Worm (Caenorhabditis elegans) whole organism, early embryonic: ENCODE measurements around the gene phat-6.

ENCODE experiments used
- B0310.2 ChIP-seq: sonication (generic microtip); optimal IDR thresholded peaks from 2 replicates; lab custom pipeline; 2016; ENCODE audit warnings: mild to moderate bottlenecking, missing genetic modification characterization, missing compliant biosample characterization
- F13C5.2 ChIP-seq: sonication (generic microtip); optimal IDR thresholded peaks from 2 replicates; lab custom pipeline; 2017; ENCODE audit warnings: mild to moderate bottlenecking, missing genetic modification characterization, inconsistent platforms, missing compliant biosample characterization
- aly-1 ChIP-seq: sonication (generic microtip); optimal IDR thresholded peaks from 2 replicates; lab custom pipeline; 2016; ENCODE audit warnings: missing genetic modification characterization, missing compliant biosample characterization
- ama-1 ChIP-seq: fragments of 150-350 bp; optimal IDR thresholded peaks from 2 replicates; lab custom pipeline; 2014
- ceh-13 ChIP-seq: fragments of 200-800 bp; sonication (Bioruptor generic); optimal IDR thresholded peaks from 2 replicates; lab custom pipeline; 2018; ENCODE audit warnings: mild to moderate bottlenecking, missing genetic modification characterization, missing compliant biosample characterization
- ets-7 ChIP-seq: sonication (generic microtip); optimal IDR thresholded peaks from 2 replicates; lab custom pipeline; 2016; ENCODE audit warnings: missing genotype, missing genetic modification characterization, missing compliant biosample characterization
- hmbx-1 ChIP-seq: sonication (generic microtip); optimal IDR thresholded peaks from 2 replicates; lab custom pipeline; 2016; ENCODE audit warnings: mild to moderate bottlenecking, missing genetic modification characterization, missing compliant biosample characterization
- hmg-4 ChIP-seq: fragments of 200-800 bp; sonication (Bioruptor generic); optimal IDR thresholded peaks from 2 replicates; lab custom pipeline; 2018; ENCODE audit warnings: mild to moderate bottlenecking, missing genetic modification characterization, missing compliant biosample characterization
- hnd-1 ChIP-seq: sonication (generic microtip); optimal IDR thresholded peaks from 2 replicates; lab custom pipeline; 2016; ENCODE audit warnings: missing genetic modification characterization, missing compliant biosample characterization
- tbx-11 ChIP-seq: fragments of 200-800 bp; sonication (Bioruptor generic); IDR thresholded peaks from 2 replicates; pipeline ENCODE4 v1.3.6; 2022; ENCODE audit warnings: missing genetic modification characterization, missing compliant biosample characterization
- tbx-37 ChIP-seq: fragments of 200-800 bp; sonication (Bioruptor generic); conservative IDR thresholded peaks from 2 replicates; pipeline ENCODE4 v1.3.6; 2022; ENCODE audit warnings: missing genetic modification reagents, missing genetic modification characterization, missing compliant biosample characterization

- TF ChIP-seq tbx-37 (GFP tag; lab: Robert Waterston, UW), result no peak
- TF ChIP-seq ceh-13 (GFP tag; lab: Kevin White, UChicago), result no peak
- no peak for TF ChIP-seq ama-1 (lab: Kevin White, UChicago)
- no peak for TF ChIP-seq F13C5.2 (tag; lab: Kevin White, UChicago)
- no peak for TF ChIP-seq ets-7 (tag; lab: Kevin White, UChicago)
- no peak for TF ChIP-seq hnd-1
- no peak for TF ChIP-seq hmbx-1
- no peak for TF ChIP-seq aly-1
- TF ChIP-seq tbx-11 (GFP tag; lab: Robert Waterston, UW), result no peak
- TF ChIP-seq hmg-4 (GFP tag; lab: Kevin White, UChicago), result no peak
- TF ChIP-seq B0310.2 (tag; lab: Kevin White, UChicago), result no peak
These were observed 36.3 kb upstream of the phat-6 start, which contains the start of gene H03A11.2 for ce11 chrX:15230394-15230968.
